Comparison of ENCODE assay signal across 2 worm cellular contexts in the genomic region with DNA sequence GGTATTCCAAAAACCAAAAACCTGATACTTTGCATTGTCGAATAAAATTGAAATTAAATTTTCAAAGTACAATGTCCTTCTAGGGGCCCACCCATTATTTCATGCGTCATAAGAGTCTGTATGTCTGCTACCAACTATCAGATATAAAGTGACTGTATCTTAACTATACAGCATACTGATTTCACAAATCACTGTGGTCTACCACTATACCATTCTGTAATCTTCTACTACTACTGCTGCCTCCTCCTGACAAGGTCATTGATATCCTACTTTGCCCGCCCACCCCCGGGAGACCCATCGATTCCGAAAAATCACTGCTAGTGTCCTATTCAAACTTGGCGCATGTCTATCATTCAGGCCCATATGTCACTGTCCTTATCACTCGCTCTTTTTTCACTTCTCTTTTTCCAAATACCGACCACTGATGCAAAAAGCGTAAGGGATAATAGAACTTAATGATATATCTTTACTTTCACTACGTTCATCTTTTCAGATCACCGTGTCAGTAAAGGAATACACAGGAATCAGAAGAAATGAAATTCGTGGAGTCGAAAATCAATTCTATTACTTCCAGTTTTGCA.
A peak's percentile ranks its signal among the peaks of the same experiment; 100 is the strongest.
TF ChIP-seq lines count a peak whose summit lies in the region.

C07A4.2 (plus strand) TSS at position 195 of the 581 bp plus-strand sequence.

TF ChIP-seq in whole organism, L1 larva, 84 proteins besides CTCF, POLR2A, EP300 and RAD21:
- TF ChIP-seq ztf-11 (tag; optimal IDR thresholded peaks at IDR 0.05; lab: Kevin White, UChicago) (no peak), irx-1 (tag; optimal IDR thresholded peaks at IDR 0.05; lab: Kevin White, UChicago) (no peak), elt-3 (tag; optimal IDR thresholded peaks at IDR 0.05; lab: Kevin White, UChicago) (peak in 4 of 6 experiments; percentile 5 to 85 (median 45)), blmp-1 (tag; optimal IDR thresholded peaks at IDR 0.05; lab: Kevin White, UChicago) (peak; percentile 94), nhr-85 (tag; lab: Kevin White, UChicago) (peak; percentile 85), egl-27 (tag; optimal IDR thresholded peaks at IDR 0.05; lab: Kevin White, UChicago) (no peak), mef-2 (tag; optimal IDR thresholded peaks at IDR 0.05; lab: Kevin White, UChicago) (no peak), lin-14 (GFP tag; optimal IDR thresholded peaks at IDR 0.05; lab: Kevin White, UChicago) (peak; percentile 57), nhr-20 (tag; optimal IDR thresholded peaks at IDR 0.05; lab: Kevin White, UChicago) (peak; percentile 46)

TF ChIP-seq in whole organism, L4 larva, 104 proteins besides CTCF, POLR2A, EP300 and RAD21:
- TF ChIP-seq mxl-3 (GFP tag; optimal IDR thresholded peaks at IDR 0.05; lab: Kevin White, UChicago) = peak; percentile 40
- peak; percentile 76 for TF ChIP-seq aha-1 (tag; lab: Kevin White, UChicago)
- TF ChIP-seq ceh-82 (tag; optimal IDR thresholded peaks at IDR 0.05; lab: Kevin White, UChicago) = no peak
TF ChIP-seq in whole organism, L4 larva: peak in this region for 2.

Comparison
In these comparisons a context has a peak if more than half of its experiments do, and no peak if none do; other contexts are left out.
1. Of the 29 proteins assayed by ChIP-seq in both whole organism, L4 larva and whole organism, L1 larva: peak only in whole organism, L4 larva: aha-1; only in whole organism, L1 larva: none; in both: none; in neither: 28.